Worm (Caenorhabditis elegans): ENCODE results near the gene ptb-1.

The ptb-1 gene

ce11 chrII:10662698-10663097 lies 12.7 kb upstream of the ptb-1 start, which contains the start of gene D2089.8:
Gene D2089.8 (minus strand): TSS chrII:10662781.
- no peak for TF ChIP-seq lin-11 (tag; optimal IDR thresholded peaks at IDR 0.05)
- TF ChIP-seq ceh-24 (tag; optimal IDR thresholded peaks at IDR 0.05) = no peak
- no peak for TF ChIP-seq pax-1 (tag; optimal IDR thresholded peaks at IDR 0.05)
- TF ChIP-seq ceh-14 (tag; optimal IDR thresholded peaks at IDR 0.05) = peak; percentile 34
- peak; percentile 43 for TF ChIP-seq unc-42 (tag; optimal IDR thresholded peaks at IDR 0.05)
- TF ChIP-seq sdc-2 (tag; optimal IDR thresholded peaks at IDR 0.05) = no peak
- no peak for TF ChIP-seq ahr-1 (tag; optimal IDR thresholded peaks at IDR 0.05)
- TF ChIP-seq pha-2 (tag; optimal IDR thresholded peaks at IDR 0.05) = no peak
- TF ChIP-seq unc-3 (GFP tag; conservative IDR thresholded peaks at IDR 0.05) = no peak
- no peak for TF ChIP-seq unc-3 (tag; optimal IDR thresholded peaks at IDR 0.05)
- TF ChIP-seq fax-1 (tag; optimal IDR thresholded peaks at IDR 0.05) = no peak
- peak; percentile 4 for TF ChIP-seq ceh-48 (tag; optimal IDR thresholded peaks at IDR 0.05)
- TF ChIP-seq ceh-18 (tag; optimal IDR thresholded peaks at IDR 0.05) = no peak
- TF ChIP-seq unc-86 (tag; optimal IDR thresholded peaks at IDR 0.05) = no peak

ce11 chrII:10665031-10665430 lies 10.4 kb upstream of the ptb-1 start, which contains the start of gene D2089.3:
Gene D2089.3 (minus strand): TSS chrII:10665131.
- no peak for TF ChIP-seq fax-1 (tag; optimal IDR thresholded peaks at IDR 0.05)
- TF ChIP-seq ceh-6 (GFP tag; optimal IDR thresholded peaks at IDR 0.05) = no peak
- TF ChIP-seq nhr-11 (tag; optimal IDR thresholded peaks at IDR 0.05) = no peak
- no peak for TF ChIP-seq npax-4 (tag; optimal IDR thresholded peaks at IDR 0.05)
- no peak for TF ChIP-seq K09A11.1 (tag; optimal IDR thresholded peaks at IDR 0.05; ENCODE audit: insufficient read depth)
- TF ChIP-seq nfya-1 (tag; optimal IDR thresholded peaks at IDR 0.05) = no peak
- no peak for TF ChIP-seq rnt-1 (tag; optimal IDR thresholded peaks at IDR 0.05)
- TF ChIP-seq ahr-1 (tag; optimal IDR thresholded peaks at IDR 0.05) = no peak
- TF ChIP-seq C38D4.7 (GFP tag; optimal IDR thresholded peaks at IDR 0.05) = no peak
- TF ChIP-seq dve-1 (tag; optimal IDR thresholded peaks at IDR 0.05) = no peak
- TF ChIP-seq unc-42 (tag; optimal IDR thresholded peaks at IDR 0.05) = no peak
- TF ChIP-seq odd-2 (tag; optimal IDR thresholded peaks at IDR 0.05) = no peak
- no peak for TF ChIP-seq sox-4 (tag; optimal IDR thresholded peaks at IDR 0.05)
- no peak for TF ChIP-seq pros-1 (tag; optimal IDR thresholded peaks at IDR 0.05)
- TF ChIP-seq sdc-2 (tag; optimal IDR thresholded peaks at IDR 0.05) = no peak
- no peak for TF ChIP-seq unc-86 (tag; optimal IDR thresholded peaks at IDR 0.05)
- no peak for TF ChIP-seq dmd-4 (tag; optimal IDR thresholded peaks at IDR 0.05; ENCODE audit: borderline replicate concordance)

ce11 chrII:10680130-10680529 lies 4.7 kb downstream of the ptb-1 start:
- no peak for TF ChIP-seq ceh-34 (tag; optimal IDR thresholded peaks at IDR 0.05)

ce11 chrII:10680614-10681013 lies 5.2 kb downstream of the ptb-1 start:
- TF ChIP-seq T23F11.4 (GFP tag; optimal IDR thresholded peaks at IDR 0.05) (no peak), sox-4 (tag; optimal IDR thresholded peaks at IDR 0.05) (no peak), mec-3 (tag; optimal IDR thresholded peaks at IDR 0.05; ENCODE audit: borderline replicate concordance) (no peak), unc-86 (tag; optimal IDR thresholded peaks at IDR 0.05) (no peak), C38D4.7 (GFP tag; optimal IDR thresholded peaks at IDR 0.05) (no peak), K09A11.1 (tag; optimal IDR thresholded peaks at IDR 0.05; ENCODE audit: insufficient read depth) (no peak)

- TF ChIP-seq ttx-3 (tag; optimal IDR thresholded peaks at IDR 0.05) = no peak
- TF ChIP-seq pha-2 (tag; optimal IDR thresholded peaks at IDR 0.05) = no peak
- TF ChIP-seq elt-4 (tag; optimal IDR thresholded peaks at IDR 0.05) = no peak
- TF ChIP-seq fax-1 (tag; optimal IDR thresholded peaks at IDR 0.05) = no peak
- TF ChIP-seq hlh-6 (tag; optimal IDR thresholded peaks at IDR 0.05) = no peak
- no peak for TF ChIP-seq ceh-18 (tag; optimal IDR thresholded peaks at IDR 0.05)
- TF ChIP-seq pat-9 (tag; optimal IDR thresholded peaks at IDR 0.05) = no peak
Measured at ce11 chrII:10684954-10685353, 9.6 kb downstream of the ptb-1 start.
